Fruit fly (Drosophila melanogaster): ENCODE results near the gene Task7.

Task7 gene

DNA sequence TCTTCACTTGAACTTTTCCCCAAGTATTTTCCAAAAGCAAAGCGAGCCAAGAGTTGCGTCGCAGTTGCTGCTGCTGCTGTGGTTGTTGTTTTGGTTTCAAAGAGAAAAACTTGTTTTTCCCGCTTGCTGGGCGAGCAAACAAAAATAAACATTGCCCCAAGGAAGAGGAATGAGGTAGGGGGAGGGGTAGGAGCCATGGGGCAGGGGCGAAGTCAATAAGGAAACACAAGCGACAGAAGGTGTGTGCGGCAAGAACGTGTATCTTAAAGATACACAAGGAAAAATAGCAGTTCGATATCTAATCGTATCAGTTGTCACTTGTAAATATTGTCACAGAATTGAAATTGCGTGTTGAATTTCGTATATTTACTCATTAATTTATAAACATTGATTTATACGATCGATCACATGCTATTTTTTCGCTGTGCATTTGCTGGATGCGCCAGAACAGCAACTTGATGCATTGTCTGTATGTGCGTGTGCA is 18.5 kb downstream of the Task7 start (continued):
- TF ChIP-seq Fer3 (tag; optimal IDR thresholded peaks at IDR 0.05), result peak; percentile 51
- TF ChIP-seq D19B (GFP tag; optimal IDR thresholded peaks at IDR 0.05), result no peak
- TF ChIP-seq dan (GFP tag; IDR thresholded peaks at IDR 0.05), result 0 out of 2 replicates have a peak, but pooled peaks have one; percentile 6
- no peak for TF ChIP-seq CG8478 (optimal IDR thresholded peaks at IDR 0.05)
- peak; percentile 60 for TF ChIP-seq CG18764 (GFP tag; optimal IDR thresholded peaks at IDR 0.05)
- TF ChIP-seq sug (tag; optimal IDR thresholded peaks at IDR 0.05), result no peak
- TF ChIP-seq CG43689 (GFP tag; IDR thresholded peaks at IDR 0.05), result no peak
- TF ChIP-seq pita (GFP tag; optimal IDR thresholded peaks at IDR 0.05), result no peak
- TF ChIP-seq CG8359 (GFP tag; optimal IDR thresholded peaks at IDR 0.05; ENCODE audit: borderline replicate concordance), result peak; percentile 71
- TF ChIP-seq Ssrp (tag; optimal IDR thresholded peaks at IDR 0.05), result peak; percentile 70
- TF ChIP-seq CG10209 (GFP tag; optimal IDR thresholded peaks at IDR 0.05), result peak; percentile 79
- TF ChIP-seq wdn (GFP tag; IDR thresholded peaks at IDR 0.05), result no peak
- TF ChIP-seq HHEX (GFP tag; optimal IDR thresholded peaks at IDR 0.05), result peak; percentile 56
- TF ChIP-seq CG15269 (tag; optimal IDR thresholded peaks at IDR 0.05), result peak; percentile 55
- peak; percentile 25 for TF ChIP-seq CTCF (GFP tag; optimal IDR thresholded peaks at IDR 0.05)
- TF ChIP-seq klu (GFP tag; IDR thresholded peaks at IDR 0.05), result no peak
- TF ChIP-seq corto (GFP tag; optimal IDR thresholded peaks at IDR 0.05), result peak; percentile 59
- TF ChIP-seq emc (GFP tag; optimal IDR thresholded peaks at IDR 0.05), result no peak
- TF ChIP-seq CG12219 (GFP tag; optimal IDR thresholded peaks at IDR 0.05), result peak; percentile 73
- TF ChIP-seq CG12942 (GFP tag; optimal IDR thresholded peaks at IDR 0.05), result peak; percentile 23
- no peak for TF ChIP-seq CG7963 (GFP tag; IDR thresholded peaks at IDR 0.05; ENCODE audit: partially characterized antibody)
- TF ChIP-seq ac (GFP tag; optimal IDR thresholded peaks at IDR 0.05), result peak; percentile 84
- TF ChIP-seq pum (GFP tag; optimal IDR thresholded peaks at IDR 0.05), result peak; percentile 50
- peak; percentile 67 for TF ChIP-seq CG17361 (GFP tag; IDR thresholded peaks at IDR 0.05)
- TF ChIP-seq pzg (GFP tag; optimal IDR thresholded peaks at IDR 0.05), result no peak
- TF ChIP-seq CG11723 (GFP tag; optimal IDR thresholded peaks at IDR 0.05), result peak; percentile 54
- TF ChIP-seq CG1233 (GFP tag; optimal IDR thresholded peaks at IDR 0.05), result peak; percentile 80
- TF ChIP-seq dysf (GFP tag; IDR thresholded peaks at IDR 0.05), result peak; percentile 73
- TF ChIP-seq CG2889 (GFP tag; IDR thresholded peaks at IDR 0.05), result no peak
- peak; percentile 78 for TF ChIP-seq caup (GFP tag; optimal IDR thresholded peaks at IDR 0.05; ENCODE audit: severe bottlenecking)
- TF ChIP-seq Ets97D (GFP tag; optimal IDR thresholded peaks at IDR 0.05), result no peak
- peak; percentile 76 for TF ChIP-seq trem (tag; optimal IDR thresholded peaks at IDR 0.05)
- TF ChIP-seq repo (GFP tag; optimal IDR thresholded peaks at IDR 0.05), result no peak
- TF ChIP-seq CG12391 (tag; optimal IDR thresholded peaks at IDR 0.05), result peak; percentile 81
- TF ChIP-seq cwo (GFP tag; optimal IDR thresholded peaks at IDR 0.05), result peak; percentile 44
- TF ChIP-seq ATbp (GFP tag; optimal IDR thresholded peaks at IDR 0.05), result peak; percentile 71
- TF ChIP-seq GATAe (GFP tag; conservative IDR thresholded peaks at IDR 0.05), result no peak
- peak; percentile 76 for TF ChIP-seq CoRest (tag; optimal IDR thresholded peaks at IDR 0.05)
- TF ChIP-seq tna (GFP tag; IDR thresholded peaks at IDR 0.05; ENCODE audit: partially characterized antibody), result no peak
- peak; percentile 72 for TF ChIP-seq CG3407 (GFP tag; optimal IDR thresholded peaks at IDR 0.05)
- peak; percentile 33 for TF ChIP-seq chn (GFP tag; optimal IDR thresholded peaks at IDR 0.05)
- TF ChIP-seq CG9609 (GFP tag; optimal IDR thresholded peaks at IDR 0.05), result peak; percentile 7
- TF ChIP-seq CG9727 (GFP tag; optimal IDR thresholded peaks at IDR 0.05), result peak; percentile 82
- peak; percentile 64 for TF ChIP-seq Ptx1 (GFP tag; IDR thresholded peaks at IDR 0.05)
- no peak; the same call in 2 of the 3 replicates for TF ChIP-seq B-H1 (GFP tag; IDR thresholded peaks at IDR 0.05)
- peak; percentile 87 for TF ChIP-seq ci (GFP tag; IDR thresholded peaks at IDR 0.05)
- peak; percentile 65; the same call in 1 of the 3 replicates for TF ChIP-seq CG34422 (GFP tag; IDR thresholded peaks at IDR 0.05)
- peak; percentile 34 for TF ChIP-seq CG17186 (GFP tag; optimal IDR thresholded peaks at IDR 0.05)
- TF ChIP-seq CG12769 (tag; optimal IDR thresholded peaks at IDR 0.05), result peak; percentile 84
- peak; percentile 66 for TF ChIP-seq sim (GFP tag; IDR thresholded peaks at IDR 0.05)
- peak; percentile 18 for TF ChIP-seq CG30020 (tag; optimal IDR thresholded peaks at IDR 0.05)

Data from whole organism, embryonic.